Fruit fly (Drosophila melanogaster): Measurements from ENCODE around the gene AstC-R1.
A peak's percentile ranks its signal among the peaks of the same experiment; 100 is the strongest.

Gene AstC-R1

dm6 chr3L:18559958-18560357, at the start of gene AstC-R1:
AstC-R1 (plus strand) TSS chr3L:18560258.
- TF ChIP-seq CG17801 (GFP tag; optimal IDR thresholded peaks at IDR 0.05; ENCODE audit: partially characterized antibody): no peak

- TF ChIP-seq CG17801 (GFP tag; optimal IDR thresholded peaks at IDR 0.05; ENCODE audit: partially characterized antibody): no peak
Observed at dm6 chr3L:18526676-18527075, 33.4 kb upstream of the AstC-R1 start, which contains the start of gene CG32198. CG32198 (plus strand) TSS chr3L:18526976.

- TF ChIP-seq CG17801 (GFP tag; optimal IDR thresholded peaks at IDR 0.05; ENCODE audit: partially characterized antibody): no peak
Observed at dm6 chr3L:18539832-18540231, 20.2 kb upstream of the AstC-R1 start.

- no peak for TF ChIP-seq CG17801 (GFP tag; optimal IDR thresholded peaks at IDR 0.05; ENCODE audit: partially characterized antibody)
Observed at dm6 chr3L:18588387-18588786, 28.3 kb downstream of the AstC-R1 start, which contains the start of gene CG7271. CG7271 (plus strand) TSS chr3L:18588759.

- no peak for TF ChIP-seq CG17801 (GFP tag; optimal IDR thresholded peaks at IDR 0.05; ENCODE audit: partially characterized antibody)
Observed at dm6 chr3L:18593671-18594070, 33.6 kb downstream of the AstC-R1 start, which contains the start of gene term. term (minus strand) TSS chr3L:18593771.

dm6 chr3L:18603125-18603524, 43.1 kb downstream of the AstC-R1 start, which contains the start of gene CG18234:
CG18234 (plus strand) TSS chr3L:18603425.
- TF ChIP-seq CG17801 (GFP tag; optimal IDR thresholded peaks at IDR 0.05; ENCODE audit: partially characterized antibody): no peak

- TF ChIP-seq CG17801 (GFP tag; optimal IDR thresholded peaks at IDR 0.05; ENCODE audit: partially characterized antibody): no peak
Observed at dm6 chr3L:18605172-18605571, 45.1 kb downstream of the AstC-R1 start, which contains the start of gene CG18233. CG18233 (plus strand) TSS chr3L:18605472.

dm6 chr3L:18607162-18607561, 47.1 kb downstream of the AstC-R1 start, which contains the start of gene CG18231:
CG18231 (plus strand) TSS chr3L:18607462.
- no peak for TF ChIP-seq CG17801 (GFP tag; optimal IDR thresholded peaks at IDR 0.05; ENCODE audit: partially characterized antibody)

- TF ChIP-seq CG17801 (GFP tag; optimal IDR thresholded peaks at IDR 0.05; ENCODE audit: partially characterized antibody): no peak
Observed at dm6 chr3L:18609320-18609719, 49.3 kb downstream of the AstC-R1 start, which contains the start of gene CG32201. CG32201 (plus strand) TSS chr3L:18609620.

- no peak for TF ChIP-seq CG17801 (GFP tag; optimal IDR thresholded peaks at IDR 0.05; ENCODE audit: partially characterized antibody)
Observed at dm6 chr3L:18611600-18611999, 51.5 kb downstream of the AstC-R1 start, which contains the start of gene CG32199. CG32199 (plus strand) TSS chr3L:18611900.

dm6 chr3L:18617893-18618577, 58.0 kb downstream of the AstC-R1 start, which contains the start of the genes CG13380 and CG4174:
CG13380 (minus strand) TSS chr3L:18617943.
CG4174 (minus strand) TSS chr3L:18617943.
- peak; percentile 43 for TF ChIP-seq CG17801 (GFP tag; optimal IDR thresholded peaks at IDR 0.05; ENCODE audit: partially characterized antibody)

- TF ChIP-seq CG17801 (GFP tag; optimal IDR thresholded peaks at IDR 0.05; ENCODE audit: partially characterized antibody): no peak
Observed at dm6 chr3L:18620988-18621734, 61.1 kb downstream of the AstC-R1 start.

- no peak for TF ChIP-seq CG17801 (GFP tag; optimal IDR thresholded peaks at IDR 0.05; ENCODE audit: partially characterized antibody)
Observed at dm6 chr3L:18621735-18622421, 61.8 kb downstream of the AstC-R1 start, which contains the start of gene not. not (minus strand) TSS chr3L:18622129.

dm6 chr3L:18622422-18622739, 62.3 kb downstream of the AstC-R1 start, which contains the start of gene bora:
bora (plus strand) TSS chr3L:18622692.
- TF ChIP-seq CG17801 (GFP tag; optimal IDR thresholded peaks at IDR 0.05; ENCODE audit: partially characterized antibody): no peak

dm6 chr3L:18625786-18626185, 65.7 kb downstream of the AstC-R1 start, which contains the start of gene MYPT-75D:
MYPT-75D (plus strand) TSS chr3L:18625959.
- TF ChIP-seq CG17801 (GFP tag; optimal IDR thresholded peaks at IDR 0.05; ENCODE audit: partially characterized antibody): peak; percentile 57

Data from ovary, adult (tissue).